Fruit fly (Drosophila melanogaster): ENCODE results near the gene PolQ.

Gene PolQ

DNA sequence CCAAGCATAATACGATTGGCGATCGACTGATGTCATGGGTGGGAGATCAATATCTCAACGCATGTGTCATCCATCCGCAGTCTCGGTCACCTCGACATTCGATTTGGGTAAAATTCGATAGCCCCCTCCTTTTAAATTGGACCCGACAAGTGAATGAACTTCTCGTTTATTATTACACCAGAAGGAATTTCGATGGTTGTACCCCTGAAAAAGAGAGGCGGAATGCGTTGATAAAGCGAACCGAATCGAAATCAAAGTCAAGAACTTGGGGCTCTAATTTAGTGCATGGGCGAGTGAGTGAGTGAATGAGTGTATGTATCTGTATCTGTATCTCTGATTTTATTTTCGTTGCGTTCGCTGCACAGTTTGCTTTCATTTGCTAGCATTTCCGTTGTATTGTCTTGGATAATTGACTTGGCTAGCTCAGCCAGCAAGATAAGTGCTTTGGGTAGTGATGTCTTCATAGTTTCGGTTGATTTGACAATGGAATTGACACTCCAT lies 10.1 kb downstream of the PolQ start:
- peak; percentile 63 for TF ChIP-seq vri (GFP tag; optimal IDR thresholded peaks at IDR 0.05)
- TF ChIP-seq CG11902 (GFP tag; optimal IDR thresholded peaks at IDR 0.05): no peak

DNA sequence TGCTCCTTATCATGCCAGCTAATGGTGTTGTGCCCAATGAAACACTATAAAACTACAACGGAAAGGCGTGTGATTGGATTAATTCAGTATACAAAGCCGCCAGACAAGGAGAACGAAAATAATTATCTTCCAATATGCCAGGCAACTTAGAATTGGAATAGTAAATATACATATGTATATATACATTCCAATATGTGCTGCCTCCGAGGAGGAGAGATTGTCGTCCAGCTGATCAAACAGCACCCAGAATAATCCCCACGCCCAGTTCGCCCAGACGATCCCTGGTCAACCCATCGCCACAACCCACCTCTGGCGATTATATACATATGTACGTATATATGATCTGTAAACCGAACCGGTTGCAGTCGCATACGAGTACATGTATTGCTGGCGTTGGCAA lies 10.8 kb downstream of the PolQ start:
- no peak for TF ChIP-seq Met (GFP tag; optimal IDR thresholded peaks at IDR 0.05)
- TF ChIP-seq Lpt (GFP tag; optimal IDR thresholded peaks at IDR 0.05): no peak
- TF ChIP-seq cyc (GFP tag; optimal IDR thresholded peaks at IDR 0.05): no peak
- peak; percentile 58 for TF ChIP-seq fkh (GFP tag; optimal IDR thresholded peaks at IDR 0.05)

DNA sequence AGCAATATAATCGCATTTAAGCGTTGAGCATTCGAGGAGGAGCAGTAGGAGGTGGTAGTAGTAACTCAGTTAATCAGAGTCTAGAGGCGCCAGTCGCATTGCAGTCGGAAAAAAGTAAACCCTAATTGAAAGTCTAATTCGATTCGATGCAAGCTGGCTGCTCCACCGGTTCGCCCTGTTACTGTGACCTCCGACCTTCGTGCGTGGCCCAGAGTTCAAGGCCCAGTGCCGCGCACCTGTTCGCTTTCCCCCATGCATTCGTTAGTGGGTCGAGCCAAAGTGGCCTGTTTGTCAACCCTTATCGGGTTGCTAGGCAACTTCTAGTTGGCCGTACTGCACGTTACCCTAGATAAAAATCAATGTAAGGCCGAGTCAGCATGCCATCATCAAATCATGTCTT lies 11.6 kb downstream of the PolQ start:
- no peak for TF ChIP-seq cyc (GFP tag; optimal IDR thresholded peaks at IDR 0.05)
- no peak for TF ChIP-seq lz (GFP tag; optimal IDR thresholded peaks at IDR 0.05)
- TF ChIP-seq fkh (GFP tag; optimal IDR thresholded peaks at IDR 0.05): no peak
- TF ChIP-seq svp (GFP tag): peak; percentile 15
- TF ChIP-seq CG11294 (GFP tag; IDR thresholded peaks at IDR 0.05): no peak

DNA sequence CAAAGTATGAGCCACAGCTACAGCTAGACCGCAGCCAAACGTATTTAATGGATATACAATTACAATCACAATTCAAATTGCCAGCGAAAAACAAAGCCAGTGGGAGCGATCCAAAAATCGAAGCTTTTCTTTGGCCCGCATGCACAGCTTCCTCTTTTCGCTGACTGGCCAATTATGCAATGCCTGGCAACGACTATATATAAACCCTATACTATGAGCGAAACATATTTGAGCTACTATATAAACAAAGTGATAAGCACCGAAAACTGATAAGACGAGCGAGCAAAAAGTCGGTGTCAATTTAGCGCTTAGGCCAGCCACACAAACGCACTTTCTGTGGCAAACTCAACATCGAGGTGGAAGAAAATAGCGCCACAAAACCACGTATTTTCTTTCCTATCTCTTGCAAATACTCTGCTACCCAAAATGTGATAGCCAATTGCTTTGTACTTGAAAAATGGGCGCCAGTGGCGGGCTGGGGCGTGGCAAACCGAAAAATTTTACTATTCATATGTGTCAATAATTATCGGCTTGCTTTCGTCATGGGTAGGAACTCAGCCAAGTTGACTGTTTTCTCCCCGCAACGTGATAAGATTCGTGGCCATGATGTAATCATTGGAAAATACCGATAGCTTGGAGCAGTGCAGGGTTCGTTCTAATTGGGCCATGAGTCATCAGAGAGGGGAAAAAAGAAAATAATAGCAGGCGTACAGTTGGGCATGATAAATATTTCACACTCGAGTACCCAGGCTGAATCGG lies 12.3 kb downstream of the PolQ start:
- TF ChIP-seq Eip93F (GFP tag; optimal IDR thresholded peaks at IDR 0.05) (peak; percentile 29), CG6808 (GFP tag; optimal IDR thresholded peaks at IDR 0.05) (no peak), CG32006 (GFP tag; optimal IDR thresholded peaks at IDR 0.05) (no peak), CG8632 (GFP tag; optimal IDR thresholded peaks at IDR 0.05) (no peak), dac (GFP tag; optimal IDR thresholded peaks at IDR 0.05) (no peak), CG6792 (GFP tag; optimal IDR thresholded peaks at IDR 0.05) (no peak), Smox (GFP tag; optimal IDR thresholded peaks at IDR 0.05) (no peak), vri (GFP tag; optimal IDR thresholded peaks at IDR 0.05) (peak; percentile 88), fkh (GFP tag; optimal IDR thresholded peaks at IDR 0.05) (peak; percentile 75), CG8119 (GFP tag; IDR thresholded peaks at IDR 0.05) (no peak), svp (GFP tag) (peak; percentile 51), net (GFP tag; optimal IDR thresholded peaks at IDR 0.05) (no peak), Eip78C (GFP tag) (peak; percentile 26), CG10669 (GFP tag; optimal IDR thresholded peaks at IDR 0.05) (no peak), dsx (GFP tag; optimal IDR thresholded peaks at IDR 0.05; ENCODE audit: poor library complexity, severe bottlenecking) (no peak), Hr38 (GFP tag; optimal IDR thresholded peaks at IDR 0.05) (no peak), Sox102F (GFP tag; optimal IDR thresholded peaks at IDR 0.05) (no peak), Eip75B (GFP tag; optimal IDR thresholded peaks at IDR 0.05) (no peak), Gug (GFP tag; IDR thresholded peaks at IDR 0.05) (no peak)

DNA sequence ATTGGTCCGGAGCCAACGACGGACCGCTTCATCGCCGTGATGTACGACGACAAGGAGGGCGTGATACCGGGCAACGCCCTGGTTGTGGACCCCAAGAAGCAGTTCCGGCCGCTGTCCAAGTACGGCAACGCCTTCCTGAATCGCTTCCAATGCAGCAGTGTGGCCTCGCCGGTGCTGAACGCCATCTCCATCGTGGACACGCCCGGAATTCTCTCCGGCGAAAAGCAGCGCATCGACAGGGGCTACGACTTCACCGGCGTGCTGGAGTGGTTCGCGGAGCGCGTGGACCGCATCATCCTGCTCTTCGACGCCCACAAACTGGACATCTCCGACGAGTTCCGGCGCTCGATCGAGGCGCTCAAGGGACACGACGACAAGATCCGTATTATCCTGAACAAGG lies 13.7 kb downstream of the PolQ start:
- TF ChIP-seq eg (GFP tag; IDR thresholded peaks at IDR 0.05): no peak
- TF ChIP-seq achi (GFP tag; optimal IDR thresholded peaks at IDR 0.05): no peak
- TF ChIP-seq Hr39 (GFP tag; optimal IDR thresholded peaks at IDR 0.05): no peak
- no peak for TF ChIP-seq CG6808 (GFP tag; optimal IDR thresholded peaks at IDR 0.05)
- no peak for TF ChIP-seq Lpt (GFP tag; optimal IDR thresholded peaks at IDR 0.05)
- TF ChIP-seq Ets96B (tag; optimal IDR thresholded peaks at IDR 0.05): no peak
- TF ChIP-seq CG15336 (GFP tag; IDR thresholded peaks at IDR 0.05): no peak
- no peak for TF ChIP-seq CG34406 (GFP tag; optimal IDR thresholded peaks at IDR 0.05)
- no peak for TF ChIP-seq Ets21C (GFP tag; optimal IDR thresholded peaks at IDR 0.05)
- no peak for TF ChIP-seq topi (GFP tag; optimal IDR thresholded peaks at IDR 0.05)
- TF ChIP-seq vri (GFP tag; optimal IDR thresholded peaks at IDR 0.05): no peak
- no peak for TF ChIP-seq CG3919 (GFP tag; optimal IDR thresholded peaks at IDR 0.05)
- no peak for TF ChIP-seq Met (GFP tag; optimal IDR thresholded peaks at IDR 0.05)
- TF ChIP-seq CG4318 (GFP tag; optimal IDR thresholded peaks at IDR 0.05): no peak

Data from whole organism, prepupa.